Worm (Caenorhabditis elegans) whole organism, midembryonic: ENCODE results near the gene clec-58.

Experiments used
- T22C8.4 ChIP-seq: fragments of 200-800 bp; sonication (Bioruptor generic); IDR thresholded peaks from 2 replicates; pipeline ENCODE4 v1.3.6; 2022; ENCODE audit warnings: missing genetic modification characterization, missing compliant biosample characterization
- cog-1 ChIP-seq: sonication (generic microtip); optimal IDR thresholded peaks from 2 replicates; lab custom pipeline; 2016; ENCODE audit warnings: missing genetic modification characterization, missing compliant biosample characterization
- flt-1 ChIP-seq: fragments of 200-800 bp; sonication (Bioruptor generic); IDR thresholded peaks from 2 replicates; pipeline ENCODE4 v1.3.6; 2022; ENCODE audit warnings: missing genetic modification characterization, missing compliant biosample characterization
- klf-2 ChIP-seq: fragments of 200-800 bp; sonication (Bioruptor generic); conservative IDR thresholded peaks from 2 replicates; pipeline ENCODE4 v1.3.6; 2022; ENCODE audit warnings: missing genetic modification reagents, missing genetic modification characterization, missing compliant biosample characterization
- med-1 ChIP-seq: sonication (generic microtip); optimal IDR thresholded peaks from 2 replicates; lab custom pipeline; 2017; ENCODE audit warnings: missing genetic modification characterization, mild to moderate bottlenecking, missing compliant biosample characterization, antibody characterized with exemption, missing genetic modification reagents; ENCODE audit not compliant: insufficient read depth
- ref-1 ChIP-seq: fragments of 200-800 bp; sonication (Bioruptor generic); conservative IDR thresholded peaks from 2 replicates; pipeline ENCODE4 v1.3.6; 2022; ENCODE audit warnings: missing genetic modification reagents, missing genetic modification characterization, missing compliant biosample characterization
- tab-1 ChIP-seq: fragments of 200-800 bp; sonication (Bioruptor generic); IDR thresholded peaks from 2 replicates; pipeline ENCODE4 v1.3.6; 2022; ENCODE audit warnings: missing genetic modification characterization, missing compliant biosample characterization
- ztf-23 ChIP-seq: fragments of 200-800 bp; sonication (Bioruptor generic); IDR thresholded peaks from 2 replicates; pipeline ENCODE4 v1.3.6; 2022; ENCODE audit warnings: missing genetic modification reagents, missing genetic modification characterization, missing compliant biosample characterization
- ztf-29 ChIP-seq: fragments of 200-800 bp; sonication (Bioruptor generic); IDR thresholded peaks from 2 replicates; pipeline ENCODE4 v1.3.6; 2022; ENCODE audit warnings: missing genetic modification reagents, missing genetic modification characterization, missing compliant biosample characterization

ce11 chrII:10524374-10524773 is 48.4 kb upstream of the clec-58 start, which contains the start of gene F59B10.6:
- TF ChIP-seq tab-1 (GFP tag; lab: Robert Waterston, UW) (no peak), cog-1 (tag; lab: Kevin White, UChicago) (no peak), ztf-23 (GFP tag; lab: Robert Waterston, UW) (no peak), med-1 (GFP tag; lab: Kevin White, UChicago) (no peak), flt-1 (GFP tag; lab: Robert Waterston, UW) (no peak), ztf-29 (GFP tag; lab: Robert Waterston, UW) (no peak), klf-2 (no peak), T22C8.4 (GFP tag; lab: Robert Waterston, UW) (no peak), ref-1 (no peak)
